Worm (Caenorhabditis elegans) whole organism, L3 larva: ENCODE results near the gene cyn-10.

Experiments used
- ZK546.5 ChIP-seq: sonication (generic microtip); optimal IDR thresholded peaks from 2 replicates; lab custom pipeline; 2017; ENCODE audit warnings: missing biosample characterization, missing genetic modification characterization
- egl-5 ChIP-seq: fragments of 150-350 bp; optimal IDR thresholded peaks from 2 replicates; lab custom pipeline; 2017; ENCODE audit warnings: missing biosample characterization, missing genetic modification reagents, missing genetic modification characterization, inconsistent platforms
- jun-1 ChIP-seq: fragments of 150-350 bp; optimal IDR thresholded peaks from 2 replicates; lab custom pipeline; 2014; ENCODE audit warnings: missing biosample characterization, missing genetic modification reagents, missing genetic modification characterization
- mdl-1 ChIP-seq: fragments of 150-350 bp; optimal IDR thresholded peaks from 2 replicates; lab custom pipeline; 2014; ENCODE audit warnings: missing biosample characterization, missing genetic modification characterization
- nhr-11 ChIP-seq: fragments of 150-350 bp; optimal IDR thresholded peaks from 2 replicates; lab custom pipeline; 2014; ENCODE audit warnings: missing biosample characterization, missing genetic modification characterization
- nhr-28 ChIP-seq: fragments of 150-350 bp; optimal IDR thresholded peaks from 2 replicates; lab custom pipeline; 2014; ENCODE audit warnings: missing biosample characterization, missing genetic modification characterization
- unc-62 ChIP-seq: fragments of 150-350 bp; sonication (generic microtip); optimal IDR thresholded peaks from 4 replicates; lab custom pipeline; 2014; ENCODE audit warnings: missing biosample characterization, missing genetic modification reagents, missing genetic modification characterization
- ztf-11 ChIP-seq: fragments of 150-350 bp; optimal IDR thresholded peaks from 2 replicates; lab custom pipeline; 2014; ENCODE audit warnings: missing biosample characterization, missing genetic modification characterization
- ztf-4 ChIP-seq: fragments of 150-350 bp; optimal IDR thresholded peaks from 2 replicates; lab custom pipeline; 2014; ENCODE audit warnings: missing biosample characterization, missing genetic modification characterization

- TF ChIP-seq mdl-1 = no peak
- TF ChIP-seq jun-1 (tag; lab: Kevin White, UChicago) = no peak
- TF ChIP-seq nhr-28 (tag; lab: Kevin White, UChicago) = no peak
- TF ChIP-seq ztf-11 = no peak
- TF ChIP-seq unc-62 (GFP tag; lab: Kevin White, UChicago) = no peak
- TF ChIP-seq ZK546.5 (tag; lab: Kevin White, UChicago) = no peak
- no peak for TF ChIP-seq ztf-4
- TF ChIP-seq egl-5 = no peak
- TF ChIP-seq nhr-11 (tag; lab: Kevin White, UChicago) = peak; percentile 22
Measured at ce11 chrII:6941520-6941919, 28.4 kb upstream of the cyn-10 start.
